Fruit fly (Drosophila melanogaster): Measurements from ENCODE around the gene CSN8.

Gene CSN8

dm6 chr2L:8376717-8377116 lies 12.1 kb downstream of the CSN8 start, which contains the start of the genes CG13390 and CG17294 (continued):
- peak; percentile 90 for TF ChIP-seq NC2β (GFP tag; optimal IDR thresholded peaks at IDR 0.05)
- peak; percentile 99 for TF ChIP-seq H2.0 (GFP tag; IDR thresholded peaks at IDR 0.05)
- peak; percentile 99 for TF ChIP-seq dimm (GFP tag; IDR thresholded peaks at IDR 0.05)
- TF ChIP-seq Gsc (GFP tag; IDR thresholded peaks at IDR 0.05), result peak; percentile 98
- peak; percentile 69 for TF ChIP-seq pb (GFP tag; optimal IDR thresholded peaks at IDR 0.05)
- peak; percentile 99 for TF ChIP-seq toy (GFP tag; IDR thresholded peaks at IDR 0.05)
- peak; percentile 98 for TF ChIP-seq exex (tag; optimal IDR thresholded peaks at IDR 0.05)
- TF ChIP-seq E2f2 (GFP tag; IDR thresholded peaks at IDR 0.05), result peak; percentile 92
- peak; percentile 99 for TF ChIP-seq otp (GFP tag; IDR thresholded peaks at IDR 0.05)
- no peak for TF ChIP-seq usp (GFP tag; optimal IDR thresholded peaks at IDR 0.05)
- peak; percentile 87 for TF ChIP-seq CG7928 (GFP tag; optimal IDR thresholded peaks at IDR 0.05)
- TF ChIP-seq pros (GFP tag; optimal IDR thresholded peaks at IDR 0.05), result peak; percentile 89
- TF ChIP-seq wdn (GFP tag; IDR thresholded peaks at IDR 0.05), result peak; percentile 100
- TF ChIP-seq chm (GFP tag; IDR thresholded peaks at IDR 0.05), result peak; percentile 99
- TF ChIP-seq CG14014 (GFP tag; IDR thresholded peaks at IDR 0.05), result peak; percentile 100
- peak; percentile 97 for TF ChIP-seq mam (GFP tag; optimal IDR thresholded peaks at IDR 0.05)
- TF ChIP-seq h (optimal IDR thresholded peaks at IDR 0.05), result no peak
- peak; percentile 95 for TF ChIP-seq Dip3 (GFP tag; optimal IDR thresholded peaks at IDR 0.05)
- peak; percentile 98 for TF ChIP-seq ash1 (GFP tag; optimal IDR thresholded peaks at IDR 0.05)
- TF ChIP-seq CG6765 (GFP tag; optimal IDR thresholded peaks at IDR 0.05), result peak; percentile 100
- TF ChIP-seq CoRest (tag; optimal IDR thresholded peaks at IDR 0.05), result peak; percentile 100
- peak; percentile 100 for TF ChIP-seq fd3F (GFP tag; optimal IDR thresholded peaks at IDR 0.05)
- TF ChIP-seq CG8281 (tag; optimal IDR thresholded peaks at IDR 0.05), result peak; percentile 96
- peak; percentile 100 for TF ChIP-seq CG7372 (GFP tag; IDR thresholded peaks at IDR 0.05)
- peak; percentile 92 for TF ChIP-seq Deaf1 (tag; optimal IDR thresholded peaks at IDR 0.05)
- peak; percentile 98 for TF ChIP-seq tio (GFP tag; optimal IDR thresholded peaks at IDR 0.05)
- peak; percentile 98 for TF ChIP-seq Hsf (GFP tag; optimal IDR thresholded peaks at IDR 0.05)
- peak; percentile 100 for TF ChIP-seq CG9817 (tag; optimal IDR thresholded peaks at IDR 0.05)
- peak; percentile 99 for TF ChIP-seq CG12219 (GFP tag; optimal IDR thresholded peaks at IDR 0.05)
- TF ChIP-seq gsb (GFP tag; IDR thresholded peaks at IDR 0.05), result peak; percentile 99
- TF ChIP-seq B-H1 (GFP tag; IDR thresholded peaks at IDR 0.05), result peak; percentile 99
- TF ChIP-seq ac (GFP tag; optimal IDR thresholded peaks at IDR 0.05), result peak; percentile 97
- peak; percentile 100 for TF ChIP-seq CG12299 (tag; optimal IDR thresholded peaks at IDR 0.05)
- TF ChIP-seq Eip74EF (GFP tag; optimal IDR thresholded peaks at IDR 0.05), result peak in 1 of 2 experiments; percentile 100
- peak; percentile 100 for TF ChIP-seq gem (tag; optimal IDR thresholded peaks at IDR 0.05)
- peak; percentile 84 for TF ChIP-seq CG15479 (GFP tag; optimal IDR thresholded peaks at IDR 0.05)
- TF ChIP-seq ap (GFP tag; IDR thresholded peaks at IDR 0.05), result peak; percentile 99
- peak; percentile 82 for TF ChIP-seq Elba2 (GFP tag; optimal IDR thresholded peaks at IDR 0.05)
- peak; percentile 100 for TF ChIP-seq CG34376 (GFP tag; optimal IDR thresholded peaks at IDR 0.05)
- TF ChIP-seq CG7987 (GFP tag; optimal IDR thresholded peaks at IDR 0.05), result peak; percentile 98
- TF ChIP-seq Hr3 (GFP tag; optimal IDR thresholded peaks at IDR 0.05), result peak; percentile 99
- TF ChIP-seq CG3847 (GFP tag; IDR thresholded peaks at IDR 0.05), result peak; percentile 100
- TF ChIP-seq CG8478 (optimal IDR thresholded peaks at IDR 0.05), result no peak
- peak; percentile 82 for TF ChIP-seq MESR4 (GFP tag; optimal IDR thresholded peaks at IDR 0.05)
- peak; percentile 100 for TF ChIP-seq CG8924 (tag; optimal IDR thresholded peaks at IDR 0.05)
- TF ChIP-seq D19B (GFP tag; optimal IDR thresholded peaks at IDR 0.05), result peak; percentile 97
- peak; percentile 99 for TF ChIP-seq CG17568 (GFP tag; optimal IDR thresholded peaks at IDR 0.05)
- TF ChIP-seq D19A (tag; optimal IDR thresholded peaks at IDR 0.05), result peak; percentile 98
- TF ChIP-seq CG7271 (tag; optimal IDR thresholded peaks at IDR 0.05), result peak; percentile 99
- no peak for TF ChIP-seq Sin3A (optimal IDR thresholded peaks at IDR 0.05)
- TF ChIP-seq CG16863 (GFP tag; optimal IDR thresholded peaks at IDR 0.05), result peak; percentile 92
- no peak for TF ChIP-seq Lpt (GFP tag; optimal IDR thresholded peaks at IDR 0.05)
- peak; percentile 98 for TF ChIP-seq schlank (tag; optimal IDR thresholded peaks at IDR 0.05)

All from whole organism, embryonic.